Fruit fly (Drosophila melanogaster) whole organism, prepupa: Measurements from ENCODE around the gene CG33332.

ENCODE experiments used
- Blimp-1 ChIP-seq: fragments of 200-800 bp; sonication (Bioruptor generic); optimal IDR thresholded peaks from 3 replicates; lab custom pipeline; 2017; ENCODE audit warnings: missing biosample characterization, missing genetic modification characterization, mild to moderate bottlenecking, moderate library complexity, missing genetic modification reagents
- CG10631 ChIP-seq: fragments of 200-800 bp; sonication (Bioruptor generic); optimal IDR thresholded peaks from 2 replicates; lab custom pipeline; 2016; ENCODE audit warnings: missing biosample characterization, missing genetic modification characterization
- CG10669 ChIP-seq: fragments of 200-800 bp; sonication (Bioruptor generic); optimal IDR thresholded peaks from 3 replicates; lab custom pipeline; 2018; ENCODE audit warnings: missing biosample characterization, mild to moderate bottlenecking, missing genetic modification characterization, moderate library complexity
- CG11294 ChIP-seq: fragments of 200-800 bp; sonication (Bioruptor generic); IDR thresholded peaks from 2 replicates; pipeline ENCODE4 v1.3.6; 2022; ENCODE audit warnings: missing biosample characterization, missing genetic modification characterization
- CG11762 ChIP-seq: fragments of 200-800 bp; sonication (Bioruptor generic); optimal IDR thresholded peaks from 3 replicates; lab custom pipeline; 2016; ENCODE audit warnings: missing biosample characterization, missing genetic modification characterization; ENCODE audit not compliant: insufficient read depth
- CG11902 ChIP-seq: fragments of 200-800 bp; sonication (Bioruptor generic); optimal IDR thresholded peaks from 3 replicates; lab custom pipeline; 2016; ENCODE audit warnings: missing biosample characterization, missing genetic modification characterization
- CG15336 ChIP-seq: fragments of 200-800 bp; sonication (Bioruptor generic); IDR thresholded peaks from 2 replicates; pipeline ENCODE4 v1.3.6; 2022; ENCODE audit warnings: missing biosample characterization, missing genetic modification characterization
- CG16779 ChIP-seq: fragments of 200-800 bp; sonication (Bioruptor generic); optimal IDR thresholded peaks from 3 replicates; lab custom pipeline; 2017; ENCODE audit warnings: missing biosample characterization, mild to moderate bottlenecking, missing genetic modification characterization
- CG3032 ChIP-seq: fragments of 200-800 bp; optimal IDR thresholded peaks from 2 replicates; lab custom pipeline; 2019; ENCODE audit warnings: missing biosample characterization, mild to moderate bottlenecking, missing genetic modification characterization, moderate library complexity
- CG31627 ChIP-seq: fragments of 200-800 bp; sonication (Bioruptor generic); optimal IDR thresholded peaks from 3 replicates; lab custom pipeline; 2016; ENCODE audit warnings: missing biosample characterization, missing genetic modification characterization
- CG34406 ChIP-seq: fragments of 200-800 bp; sonication (Bioruptor generic); optimal IDR thresholded peaks from 3 replicates; lab custom pipeline; 2016; ENCODE audit warnings: missing biosample characterization, missing genetic modification characterization
- CG6163 ChIP-seq: fragments of 200-800 bp; sonication (Bioruptor generic); IDR thresholded peaks from 3 replicates; pipeline ENCODE4 v1.3.6; 2022; ENCODE audit warnings: missing biosample characterization, missing genetic modification characterization
- CG6276 ChIP-seq: fragments of 200-800 bp; sonication (Bioruptor generic); optimal IDR thresholded peaks from 2 replicates; lab custom pipeline; 2017; ENCODE audit warnings: missing biosample characterization, mild to moderate bottlenecking, missing genetic modification characterization
- CG6792 ChIP-seq: fragments of 200-800 bp; sonication (Bioruptor generic); optimal IDR thresholded peaks from 3 replicates; lab custom pipeline; 2016; ENCODE audit warnings: missing biosample characterization, missing genetic modification characterization
- CG6808 ChIP-seq: fragments of 200-800 bp; sonication (Bioruptor generic); optimal IDR thresholded peaks from 3 replicates; lab custom pipeline; 2017; ENCODE audit warnings: missing biosample characterization, missing genetic modification characterization, mild to moderate bottlenecking, moderate library complexity, missing genetic modification reagents
- CG6854 ChIP-seq: fragments of 200-800 bp; sonication (Bioruptor generic); optimal IDR thresholded peaks from 2 replicates; lab custom pipeline; 2017; ENCODE audit warnings: missing biosample characterization, mild to moderate bottlenecking, missing genetic modification characterization
- CG7368 ChIP-seq: fragments of 200-800 bp; sonication (Bioruptor generic); optimal IDR thresholded peaks from 3 replicates; lab custom pipeline; 2016; ENCODE audit warnings: missing biosample characterization, missing genetic modification characterization
- CG8119 ChIP-seq: fragments of 200-800 bp; sonication (Bioruptor generic); IDR thresholded peaks from 3 replicates; pipeline ENCODE4 v1.3.6; 2022; ENCODE audit warnings: missing biosample characterization, missing genetic modification characterization
- CG8319 ChIP-seq: fragments of 200-800 bp; sonication (Bioruptor generic); optimal IDR thresholded peaks from 3 replicates; lab custom pipeline; 2016; ENCODE audit warnings: missing biosample characterization, missing genetic modification characterization
- CG8632 ChIP-seq: fragments of 200-800 bp; sonication (Bioruptor generic); optimal IDR thresholded peaks from 3 replicates; lab custom pipeline; 2016; ENCODE audit warnings: missing biosample characterization, missing genetic modification characterization
- CG9139 ChIP-seq: fragments of 200-800 bp; sonication (Bioruptor generic); optimal IDR thresholded peaks from 3 replicates; lab custom pipeline; 2017; ENCODE audit warnings: missing biosample characterization, mild to moderate bottlenecking, missing genetic modification characterization
- Eip78C ChIP-seq: fragments of 200-800 bp; sonication (Bioruptor generic); peaks from one replicate; lab custom pipeline; 2016; ENCODE audit warnings: missing biosample characterization, missing genetic modification characterization
- Eip93F ChIP-seq: fragments of 200-800 bp; sonication (Bioruptor generic); optimal IDR thresholded peaks from 2 replicates; lab custom pipeline; 2016; ENCODE audit warnings: missing biosample characterization, mild to moderate bottlenecking, missing genetic modification characterization
- Ets96B ChIP-seq: fragments of 200-800 bp; optimal IDR thresholded peaks from 2 replicates; lab custom pipeline; 2019; ENCODE audit warnings: missing biosample characterization, mild to moderate bottlenecking, missing genetic modification characterization, moderate library complexity
- Gug ChIP-seq: fragments of 200-800 bp; sonication (Bioruptor generic); IDR thresholded peaks from 2 replicates; pipeline ENCODE4 v1.3.6; 2022; ENCODE audit warnings: missing biosample characterization, missing genetic modification characterization
- Hr38 ChIP-seq: sonication (Bioruptor generic); optimal IDR thresholded peaks from 2 replicates; lab custom pipeline; 2016; ENCODE audit warnings: missing biosample characterization, missing genetic modification characterization
- Hr39 ChIP-seq: fragments of 200-800 bp; sonication (Bioruptor generic); optimal IDR thresholded peaks from 2 replicates; lab custom pipeline; 2016; ENCODE audit warnings: missing biosample characterization, missing genetic modification characterization
- Hr4 ChIP-seq: fragments of 200-800 bp; sonication (Bioruptor generic); optimal IDR thresholded peaks from 3 replicates; lab custom pipeline; 2016; ENCODE audit warnings: missing biosample characterization, missing genetic modification characterization
- Met ChIP-seq: fragments of 200-800 bp; sonication (Bioruptor generic); optimal IDR thresholded peaks from 3 replicates; lab custom pipeline; 2016; ENCODE audit warnings: missing biosample characterization, missing genetic modification characterization
- Sox102F ChIP-seq: fragments of 200-800 bp; sonication (Bioruptor generic); optimal IDR thresholded peaks from 2 replicates; lab custom pipeline; 2016; ENCODE audit warnings: missing biosample characterization, mild to moderate bottlenecking, missing genetic modification characterization
- Sox14 ChIP-seq: fragments of 200-800 bp; sonication (Bioruptor generic); optimal IDR thresholded peaks from 3 replicates; lab custom pipeline; 2016; ENCODE audit warnings: missing biosample characterization, missing genetic modification characterization
- achi ChIP-seq: fragments of 200-800 bp; sonication (Bioruptor generic); optimal IDR thresholded peaks from 3 replicates; lab custom pipeline; 2016; ENCODE audit warnings: missing biosample characterization, missing genetic modification characterization
- acj6 ChIP-seq: fragments of 200-800 bp; sonication (Bioruptor generic); optimal IDR thresholded peaks from 3 replicates; lab custom pipeline; 2016; ENCODE audit warnings: missing biosample characterization, missing genetic modification characterization
- cyc ChIP-seq: fragments of 200-800 bp; sonication (Bioruptor generic); optimal IDR thresholded peaks from 3 replicates; lab custom pipeline; 2016; ENCODE audit warnings: missing biosample characterization, missing genetic modification characterization
- dsx ChIP-seq: fragments of 200-800 bp; optimal IDR thresholded peaks from 3 replicates; lab custom pipeline; 2019; ENCODE audit warnings: missing biosample characterization, mild to moderate bottlenecking, missing genetic modification characterization, moderate library complexity; ENCODE audit not compliant: poor library complexity, severe bottlenecking
- eg ChIP-seq: fragments of 200-800 bp; sonication (Bioruptor generic); IDR thresholded peaks from 3 replicates; pipeline ENCODE4 v1.3.6; 2022; ENCODE audit warnings: missing biosample characterization, missing genetic modification characterization
- esn ChIP-seq: fragments of 200-800 bp; sonication (Bioruptor generic); optimal IDR thresholded peaks from 2 replicates; lab custom pipeline; 2016; ENCODE audit warnings: missing biosample characterization, mild to moderate bottlenecking, missing genetic modification characterization, moderate library complexity
- fd59A ChIP-seq: fragments of 200-800 bp; sonication (Bioruptor generic); optimal IDR thresholded peaks from 2 replicates; lab custom pipeline; 2017; ENCODE audit warnings: missing biosample characterization, mild to moderate bottlenecking, missing genetic modification characterization, missing genetic modification reagents
- fd85E ChIP-seq: fragments of 200-800 bp; sonication (Bioruptor generic); optimal IDR thresholded peaks from 3 replicates; lab custom pipeline; 2016; ENCODE audit warnings: missing biosample characterization, missing genetic modification characterization
- fkh ChIP-seq: fragments of 200-800 bp; sonication (Bioruptor generic); optimal IDR thresholded peaks from 3 replicates; lab custom pipeline; 2017; ENCODE audit warnings: missing biosample characterization, mild to moderate bottlenecking, missing genetic modification characterization, moderate library complexity
- net ChIP-seq: fragments of 200-800 bp; sonication (Bioruptor generic); optimal IDR thresholded peaks from 3 replicates; lab custom pipeline; 2016; ENCODE audit warnings: missing biosample characterization, missing genetic modification characterization
- pdm3 ChIP-seq: fragments of 200-800 bp; sonication (Bioruptor generic); optimal IDR thresholded peaks from 3 replicates; lab custom pipeline; 2016; ENCODE audit warnings: missing biosample characterization, missing genetic modification characterization
- salr ChIP-seq, 2 experiments: fragments of 200-800 bp; sonication (Bioruptor generic); optimal IDR thresholded peaks; 3 replicates each; lab custom pipeline; 2016 to 2018; ENCODE audit warnings: missing biosample characterization in 2 of 2, missing genetic modification characterization in 2 of 2, mild to moderate bottlenecking in 1 of 2
- spab ChIP-seq: fragments of 200-800 bp; sonication (Bioruptor generic); optimal IDR thresholded peaks from 2 replicates; lab custom pipeline; 2017; ENCODE audit warnings: missing biosample characterization, mild to moderate bottlenecking, missing genetic modification characterization, missing genetic modification reagents
- ss ChIP-seq, 2 experiments: fragments of 200-800 bp; sonication (Bioruptor generic); optimal IDR thresholded peaks; 2 replicates in 1 of 2; 3 replicates in 1 of 2; lab custom pipeline; 2017 to 2018; ENCODE audit warnings: mild to moderate bottlenecking in 2 of 2, missing biosample characterization in 2 of 2, missing genetic modification characterization in 2 of 2, moderate library complexity in 1 of 2
- topi ChIP-seq: fragments of 200-800 bp; sonication (Bioruptor generic); optimal IDR thresholded peaks from 3 replicates; lab custom pipeline; 2016; ENCODE audit warnings: missing biosample characterization, missing genetic modification characterization

Gene CG33332

dm6 chr3R:14846924-14847599 is 39.2 kb upstream of the CG33332 start (continued):
- TF ChIP-seq ss (GFP tag; optimal IDR thresholded peaks at IDR 0.05; lab: Kevin White, UChicago), result no peak
- TF ChIP-seq salr (GFP tag; optimal IDR thresholded peaks at IDR 0.05; lab: Kevin White, UChicago), result peak in 1 of 2 experiments; percentile 85
- TF ChIP-seq eg (GFP tag; lab: Robert Waterston, UW), result peak; percentile 86
- peak; percentile 68 for TF ChIP-seq CG11762
- TF ChIP-seq Sox14 (GFP tag; lab: Kevin White, UChicago), result peak; percentile 72
- TF ChIP-seq fd85E, result no peak
- peak; percentile 63 for TF ChIP-seq CG7368 (GFP tag; lab: Kevin White, UChicago)
- peak; percentile 69 for TF ChIP-seq CG6792
- TF ChIP-seq Eip93F (GFP tag; lab: Kevin White, UChicago), result no peak
- TF ChIP-seq Hr39 (GFP tag; lab: Kevin White, UChicago), result peak; percentile 41
- peak; percentile 90 for TF ChIP-seq CG15336 (GFP tag; lab: Robert Waterston, UW)
- TF ChIP-seq CG16779 (tag; lab: Kevin White, UChicago), result peak; percentile 46
- TF ChIP-seq CG3032, result no peak
- TF ChIP-seq Sox102F (GFP tag; lab: Kevin White, UChicago), result no peak
- peak; percentile 77 for TF ChIP-seq CG10631 (GFP tag; lab: Kevin White, UChicago)
- TF ChIP-seq fkh, result no peak
- TF ChIP-seq CG31627 (GFP tag; lab: Kevin White, UChicago), result peak; percentile 21
- peak; percentile 57 for TF ChIP-seq CG10669 (GFP tag; lab: Kevin White, UChicago)
- peak; percentile 78 for TF ChIP-seq CG6276
- TF ChIP-seq spab, result peak; percentile 40
- TF ChIP-seq CG6163 (GFP tag; lab: Robert Waterston, UW), result peak; percentile 90
- TF ChIP-seq net (GFP tag; lab: Kevin White, UChicago), result peak; percentile 66
- peak; percentile 13 for TF ChIP-seq fd59A (GFP tag; lab: Kevin White, UChicago)
- peak; percentile 70 for TF ChIP-seq CG8319

dm6 chr3R:14847844-14848243 is 38.4 kb upstream of the CG33332 start:
- peak; percentile 40 for TF ChIP-seq fd59A (GFP tag; lab: Kevin White, UChicago)
- peak; percentile 31 for TF ChIP-seq acj6 (GFP tag; lab: Kevin White, UChicago)
- no peak for TF ChIP-seq Hr38
- peak; percentile 18 for TF ChIP-seq CG6276
- TF ChIP-seq CG8119, result no peak
- TF ChIP-seq CG10669 (GFP tag; lab: Kevin White, UChicago), result peak; percentile 50
- peak; percentile 28 for TF ChIP-seq CG9139 (GFP tag; lab: Kevin White, UChicago)
- TF ChIP-seq Blimp-1, result no peak
- TF ChIP-seq achi (GFP tag; lab: Kevin White, UChicago), result peak; percentile 21
- TF ChIP-seq Hr4 (GFP tag; lab: Kevin White, UChicago), result no peak
- TF ChIP-seq fd85E, result no peak
- no peak for TF ChIP-seq esn (GFP tag; lab: Kevin White, UChicago)
- no peak for TF ChIP-seq CG7368 (GFP tag; lab: Kevin White, UChicago)
- TF ChIP-seq CG31627 (GFP tag; lab: Kevin White, UChicago), result no peak
- peak; percentile 16 for TF ChIP-seq pdm3
- peak; percentile 45 for TF ChIP-seq CG3032
- peak; percentile 38 for TF ChIP-seq CG6808
- TF ChIP-seq Gug (GFP tag; lab: Robert Waterston, UW), result no peak
- no peak for TF ChIP-seq Sox102F (GFP tag; lab: Kevin White, UChicago)
- peak; percentile 64 for TF ChIP-seq Ets96B
- TF ChIP-seq CG15336 (GFP tag; lab: Robert Waterston, UW), result peak; percentile 46; the same call in 1 of the 2 replicates
- peak; percentile 30 for TF ChIP-seq spab
- no peak for TF ChIP-seq salr (GFP tag; optimal IDR thresholded peaks at IDR 0.05; lab: Kevin White, UChicago)
- TF ChIP-seq CG11902 (GFP tag; lab: Kevin White, UChicago), result no peak
- TF ChIP-seq Sox14 (GFP tag; lab: Kevin White, UChicago), result peak; percentile 19
- no peak for TF ChIP-seq CG8632
- TF ChIP-seq Hr39 (GFP tag; lab: Kevin White, UChicago), result no peak
- no peak for TF ChIP-seq CG34406 (GFP tag; lab: Kevin White, UChicago)
- no peak for TF ChIP-seq CG6792
- TF ChIP-seq topi (GFP tag; lab: Kevin White, UChicago), result no peak
- TF ChIP-seq CG11294, result no peak
- peak in 1 of 2 experiments; percentile 41 for TF ChIP-seq ss (GFP tag; optimal IDR thresholded peaks at IDR 0.05; lab: Kevin White, UChicago)
- no peak for TF ChIP-seq cyc
- TF ChIP-seq Eip93F (GFP tag; lab: Kevin White, UChicago), result no peak
- TF ChIP-seq CG16779 (tag; lab: Kevin White, UChicago), result no peak
- peak; percentile 79 for TF ChIP-seq Eip78C (GFP tag; lab: Kevin White, UChicago)
- TF ChIP-seq Met, result no peak
- TF ChIP-seq dsx (GFP tag; lab: Kevin White, UChicago), result peak; percentile 58
- no peak for TF ChIP-seq CG6854 (GFP tag; lab: Kevin White, UChicago)
